Worm (Caenorhabditis elegans) whole organism, L3 larva: ENCODE data around the gene srx-73.

ENCODE experiments used
- R02D3.7 ChIP-seq: fragments of 150-350 bp; optimal IDR thresholded peaks from 2 replicates; lab custom pipeline; 2014; ENCODE audit warnings: missing biosample characterization, missing genetic modification characterization
- ZK546.5 ChIP-seq: sonication (generic microtip); optimal IDR thresholded peaks from 2 replicates; lab custom pipeline; 2017; ENCODE audit warnings: missing biosample characterization, missing genetic modification characterization
- aly-2 ChIP-seq: fragments of 150-350 bp; optimal IDR thresholded peaks from 2 replicates; lab custom pipeline; 2014; ENCODE audit warnings: missing biosample characterization, missing genetic modification characterization
- ama-1 ChIP-seq: fragments of 150-350 bp; optimal IDR thresholded peaks from 2 replicates; lab custom pipeline; 2018
- ceh-28 ChIP-seq: fragments of 150-350 bp; optimal IDR thresholded peaks from 2 replicates; lab custom pipeline; 2014; ENCODE audit warnings: missing biosample characterization, missing genetic modification reagents, missing genetic modification characterization
- ceh-9 ChIP-seq: sonication (generic microtip); optimal IDR thresholded peaks from 2 replicates; lab custom pipeline; 2018; ENCODE audit warnings: missing biosample characterization, missing genetic modification characterization
- daf-12 ChIP-seq: fragments of 150-350 bp; optimal IDR thresholded peaks from 2 replicates; lab custom pipeline; 2014; ENCODE audit warnings: missing biosample characterization, missing genetic modification reagents, missing genetic modification characterization
- egl-5 ChIP-seq: fragments of 150-350 bp; optimal IDR thresholded peaks from 2 replicates; lab custom pipeline; 2017; ENCODE audit warnings: missing biosample characterization, missing genetic modification reagents, missing genetic modification characterization, inconsistent platforms
- elt-1 ChIP-seq: fragments of 150-350 bp; optimal IDR thresholded peaks from 2 replicates; lab custom pipeline; 2014; ENCODE audit warnings: missing biosample characterization, missing genetic modification characterization
- elt-2 ChIP-seq: sonication (generic microtip); optimal IDR thresholded peaks from 2 replicates; lab custom pipeline; 2016; ENCODE audit warnings: missing genetic modification reagents, mild to moderate bottlenecking, missing genetic modification characterization, missing compliant biosample characterization
- elt-3 ChIP-seq, 3 experiments: fragments of 150-350 bp in 1 of 3; sonication (generic microtip) in 2 of 3; optimal IDR thresholded peaks; 2 replicates in 2 of 3; 4 replicates in 1 of 3; lab custom pipeline; 2014 to 2017; ENCODE audit warnings: missing biosample characterization in 3 of 3, missing genetic modification characterization in 3 of 3
- fkh-10 ChIP-seq: sonication (generic microtip); optimal IDR thresholded peaks from 2 replicates; lab custom pipeline; 2017; ENCODE audit warnings: missing biosample characterization, missing genetic modification reagents, missing genetic modification characterization
- fkh-2 ChIP-seq: fragments of 150-350 bp; optimal IDR thresholded peaks from 2 replicates; lab custom pipeline; 2014; ENCODE audit warnings: missing biosample characterization, missing genetic modification reagents, missing genetic modification characterization
- fos-1 ChIP-seq: fragments of 150-350 bp; optimal IDR thresholded peaks from 2 replicates; lab custom pipeline; 2014; ENCODE audit warnings: missing biosample characterization, missing genetic modification characterization
- jun-1 ChIP-seq: fragments of 150-350 bp; optimal IDR thresholded peaks from 2 replicates; lab custom pipeline; 2014; ENCODE audit warnings: missing biosample characterization, missing genetic modification reagents, missing genetic modification characterization
- lin-15B ChIP-seq: fragments of 150-350 bp; optimal IDR thresholded peaks from 2 replicates; lab custom pipeline; 2014; ENCODE audit warnings: missing biosample characterization, missing genetic modification characterization
- lin-39 ChIP-seq: fragments of 150-350 bp; optimal IDR thresholded peaks from 2 replicates; lab custom pipeline; 2018; ENCODE audit warnings: missing biosample characterization, missing genetic modification reagents, missing genetic modification characterization
- lsy-12 ChIP-seq: sonication (generic microtip); optimal IDR thresholded peaks from 2 replicates; lab custom pipeline; 2016; ENCODE audit warnings: mild to moderate bottlenecking, missing genetic modification characterization, missing compliant biosample characterization
- mdl-1 ChIP-seq: fragments of 150-350 bp; optimal IDR thresholded peaks from 2 replicates; lab custom pipeline; 2014; ENCODE audit warnings: missing biosample characterization, missing genetic modification characterization
- nfya-1 ChIP-seq: sonication (generic microtip); optimal IDR thresholded peaks from 2 replicates; lab custom pipeline; 2017; ENCODE audit warnings: missing genetic modification characterization, mild to moderate bottlenecking, missing compliant biosample characterization, antibody characterized with exemption, moderate library complexity; ENCODE audit not compliant: insufficient read depth
- nhr-11 ChIP-seq: fragments of 150-350 bp; optimal IDR thresholded peaks from 2 replicates; lab custom pipeline; 2014; ENCODE audit warnings: missing biosample characterization, missing genetic modification characterization
- nhr-12 ChIP-seq: fragments of 150-350 bp; optimal IDR thresholded peaks from 2 replicates; lab custom pipeline; 2014; ENCODE audit warnings: missing biosample characterization, missing genetic modification characterization
- nhr-23 ChIP-seq: fragments of 150-350 bp; optimal IDR thresholded peaks from 2 replicates; lab custom pipeline; 2014; ENCODE audit warnings: missing biosample characterization, missing genetic modification reagents, missing genetic modification characterization
- nhr-237 ChIP-seq: fragments of 150-350 bp; optimal IDR thresholded peaks from 2 replicates; lab custom pipeline; 2014; ENCODE audit warnings: missing biosample characterization, missing genetic modification characterization
- nhr-25 ChIP-seq: sonication (generic microtip); optimal IDR thresholded peaks from 2 replicates; lab custom pipeline; 2017; ENCODE audit warnings: missing biosample characterization, missing genetic modification characterization
- nhr-28 ChIP-seq: fragments of 150-350 bp; optimal IDR thresholded peaks from 2 replicates; lab custom pipeline; 2014; ENCODE audit warnings: missing biosample characterization, missing genetic modification characterization
- nhr-43 ChIP-seq: sonication (generic microtip); optimal IDR thresholded peaks from 2 replicates; lab custom pipeline; 2016; ENCODE audit warnings: mild to moderate bottlenecking, missing genetic modification characterization, missing compliant biosample characterization; ENCODE audit not compliant: poor library complexity, severe bottlenecking
- nhr-76 ChIP-seq: fragments of 150-350 bp; sonication (generic microtip); optimal IDR thresholded peaks from 5 replicates; lab custom pipeline; 2014; ENCODE audit warnings: missing biosample characterization, missing genetic modification characterization
- pha-4 ChIP-seq: fragments of 150-350 bp; optimal IDR thresholded peaks from 2 replicates; lab custom pipeline; 2014; ENCODE audit warnings: missing biosample characterization, missing genetic modification reagents, missing genetic modification characterization
- pqm-1 ChIP-seq: fragments of 150-350 bp; optimal IDR thresholded peaks from 2 replicates; lab custom pipeline; 2017; ENCODE audit warnings: missing biosample characterization, missing genetic modification characterization, inconsistent platforms
- skn-1 ChIP-seq: fragments of 150-350 bp; optimal IDR thresholded peaks from 2 replicates; lab custom pipeline; 2014; ENCODE audit warnings: missing biosample characterization, missing genetic modification characterization
- snpc-4 ChIP-seq: fragments of 150-350 bp; optimal IDR thresholded peaks from 2 replicates; lab custom pipeline; 2014; ENCODE audit warnings: missing biosample characterization, missing genetic modification characterization
- tbx-2 ChIP-seq: sonication (generic microtip); optimal IDR thresholded peaks from 2 replicates; lab custom pipeline; 2016; ENCODE audit warnings: mild to moderate bottlenecking, missing genetic modification characterization, missing compliant biosample characterization
- unc-62 ChIP-seq: fragments of 150-350 bp; sonication (generic microtip); optimal IDR thresholded peaks from 4 replicates; lab custom pipeline; 2014; ENCODE audit warnings: missing biosample characterization, missing genetic modification reagents, missing genetic modification characterization
- zag-1 ChIP-seq: fragments of 150-350 bp; optimal IDR thresholded peaks from 2 replicates; lab custom pipeline; 2014; ENCODE audit warnings: missing biosample characterization, missing genetic modification characterization

Gene srx-73

DNA sequence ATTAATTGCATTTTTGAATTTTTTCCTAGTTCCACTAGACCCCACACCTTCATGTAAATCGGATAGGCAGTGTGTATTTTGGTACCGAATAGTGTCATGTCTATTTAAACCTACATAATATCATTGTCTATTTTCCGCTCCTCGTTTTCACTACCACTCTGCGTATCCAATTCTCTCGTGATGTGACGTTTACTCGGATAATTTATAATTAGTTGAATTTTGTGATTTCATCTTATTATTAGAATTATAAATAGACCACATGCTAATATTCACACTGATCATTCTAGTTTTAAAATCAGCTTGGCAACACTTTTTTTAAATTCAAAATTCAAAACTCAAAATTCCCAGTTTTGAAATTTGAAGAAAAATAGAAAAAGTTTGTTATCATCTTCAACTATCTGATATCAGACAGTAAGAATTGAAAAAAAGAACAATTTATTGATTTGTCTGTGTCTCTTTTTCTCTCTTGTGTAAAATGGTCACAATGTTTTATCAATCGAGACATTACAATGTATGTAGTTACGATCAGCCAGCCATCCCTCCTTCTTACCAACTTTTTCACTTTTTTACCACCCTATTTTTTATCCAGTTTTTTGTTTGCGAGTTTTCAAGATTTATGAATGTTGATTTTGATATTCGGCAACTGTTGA is 24.9 kb downstream of the srx-73 start:
- TF ChIP-seq lin-39 (tag; lab: Kevin White, UChicago) (no peak), elt-2 (peak; percentile 60), ZK546.5 (tag; lab: Kevin White, UChicago) (no peak), nhr-12 (no peak), pha-4 (tag; lab: Kevin White, UChicago) (peak; percentile 14), pqm-1 (tag; lab: Kevin White, UChicago) (no peak), ceh-28 (tag; lab: Kevin White, UChicago) (peak; percentile 45), nfya-1 (tag; lab: Kevin White, UChicago) (no peak), ceh-9 (no peak)
- TF ChIP-seq, all 47 proteins: peak for 3

DNA sequence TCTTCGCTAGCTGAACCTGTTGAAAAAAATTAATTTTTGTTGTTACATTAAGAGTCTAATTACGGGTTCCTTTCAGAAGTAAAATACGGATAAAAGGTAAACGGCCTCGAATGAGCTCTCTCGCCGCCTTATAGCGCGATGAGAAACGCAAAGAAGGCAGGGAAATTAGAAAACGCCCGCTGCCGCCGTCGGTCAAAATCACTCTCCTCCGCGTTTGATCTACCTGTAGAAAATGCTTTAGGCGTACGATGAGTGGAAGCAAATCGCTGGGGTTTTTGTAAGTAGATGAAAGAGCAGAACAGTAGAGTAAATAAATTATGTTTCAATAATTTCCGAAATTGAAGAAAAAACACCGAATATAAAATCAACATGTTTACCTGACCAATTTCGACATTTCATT is 28.4 kb downstream of the srx-73 start:
- TF ChIP-seq nhr-11 (no peak), zag-1 (tag; lab: Kevin White, UChicago) (no peak), unc-62 (no peak), tbx-2 (tag; lab: Kevin White, UChicago) (no peak), lin-39 (tag; lab: Kevin White, UChicago) (no peak), ZK546.5 (tag; lab: Kevin White, UChicago) (no peak), mdl-1 (tag; lab: Kevin White, UChicago) (no peak)

DNA sequence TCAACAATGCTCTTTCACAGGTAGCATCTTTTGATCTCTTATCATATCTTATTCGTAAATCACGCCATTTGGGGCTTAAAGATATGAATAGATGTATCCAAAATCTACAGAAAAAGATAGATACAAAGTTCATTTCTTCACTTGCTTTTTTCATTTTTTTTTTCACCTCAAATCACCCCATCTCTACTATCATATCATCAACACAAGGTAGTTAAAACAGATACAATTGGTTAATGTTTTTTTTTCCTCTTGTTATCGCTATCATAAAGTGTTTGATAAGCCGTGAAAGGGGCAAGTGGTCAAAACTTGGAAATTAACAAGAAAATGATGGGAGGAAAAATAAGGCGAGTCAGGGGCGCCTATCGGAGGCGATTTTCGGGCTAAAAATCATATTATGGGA is 35.3 kb downstream of the srx-73 start:
- TF ChIP-seq ceh-9 (no peak), nhr-76 (no peak), zag-1 (tag; lab: Kevin White, UChicago) (no peak), mdl-1 (tag; lab: Kevin White, UChicago) (no peak), pqm-1 (tag; lab: Kevin White, UChicago) (peak; percentile 48), aly-2 (tag; lab: Kevin White, UChicago) (no peak), lin-15B (tag; lab: Kevin White, UChicago) (no peak), elt-1 (no peak), fkh-10 (no peak), daf-12 (tag; lab: Kevin White, UChicago) (no peak), nhr-25 (tag; lab: Kevin White, UChicago) (peak; percentile 10), nhr-23 (tag; lab: Kevin White, UChicago) (no peak), ZK546.5 (tag; lab: Kevin White, UChicago) (no peak), jun-1 (tag; lab: Kevin White, UChicago) (no peak), nfya-1 (tag; lab: Kevin White, UChicago) (no peak), ama-1 (lab: Kevin White, UChicago) (no peak), egl-5 (tag; lab: Kevin White, UChicago) (no peak), elt-3 (tag; optimal IDR thresholded peaks at IDR 0.05; lab: Kevin White, UChicago) (peak in 2 of 3 experiments; percentile 89 to 96), nhr-28 (tag; lab: Kevin White, UChicago) (no peak), pha-4 (tag; lab: Kevin White, UChicago) (no peak), R02D3.7 (tag; lab: Kevin White, UChicago) (peak; percentile 21), nhr-43 (tag; lab: Kevin White, UChicago) (peak; percentile 15), fkh-2 (tag; lab: Kevin White, UChicago) (no peak), fos-1 (tag; lab: Kevin White, UChicago) (no peak), skn-1 (tag; lab: Kevin White, UChicago) (no peak), nhr-237 (no peak), lsy-12 (tag; lab: Kevin White, UChicago) (no peak), elt-2 (peak; percentile 77), snpc-4 (tag; lab: Kevin White, UChicago) (no peak)

DNA sequence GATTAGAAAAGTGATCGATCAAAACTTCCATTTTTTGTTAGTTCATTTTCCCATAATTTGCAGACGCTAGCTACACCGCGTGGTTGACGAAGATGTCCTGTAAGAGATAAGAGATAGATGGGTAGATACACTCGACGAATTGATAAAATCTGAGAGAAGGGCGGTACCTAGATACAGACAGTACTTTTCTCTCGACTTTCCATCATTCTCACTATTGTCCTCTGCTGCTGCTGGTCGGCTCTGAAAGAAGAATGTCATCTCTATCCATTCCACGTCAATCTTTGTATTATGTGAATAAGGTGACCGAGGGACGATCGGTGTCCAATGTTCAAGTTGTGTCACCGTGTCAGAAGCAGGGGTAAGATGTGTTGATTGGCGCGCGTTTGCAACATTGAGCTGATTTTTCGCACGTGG is 37.0 kb downstream of the srx-73 start, which contains the start of gene pmt-2:
pmt-2 (plus strand) TSS at position 64 of the 414 bp plus-strand sequence.
- TF ChIP-seq lin-15B (tag; lab: Kevin White, UChicago) (no peak), elt-3 (tag; optimal IDR thresholded peaks at IDR 0.05; lab: Kevin White, UChicago) (peak in 1 of 3 experiments; percentile 54), nhr-25 (tag; lab: Kevin White, UChicago) (peak; percentile 83), nhr-23 (tag; lab: Kevin White, UChicago) (peak; percentile 46), nhr-28 (tag; lab: Kevin White, UChicago) (no peak), nfya-1 (tag; lab: Kevin White, UChicago) (peak; percentile 1), elt-1 (peak; percentile 99), elt-2 (peak; percentile 32)
